Fruit fly (Drosophila melanogaster) whole organism, embryonic: ENCODE results near the gene Sgsf.

ENCODE experiments used
- CG10274 ChIP-seq: fragments of 200-800 bp; sonication (Bioruptor generic); optimal IDR thresholded peaks from 3 replicates; lab custom pipeline; 2017; ENCODE audit warnings: missing biosample characterization, mild to moderate bottlenecking, missing genetic modification characterization
- CG10462 ChIP-seq: fragments of 200-800 bp; sonication (Bioruptor generic); optimal IDR thresholded peaks from 2 replicates; lab custom pipeline; 2016; ENCODE audit warnings: missing biosample characterization, missing genetic modification characterization
- CG10979 ChIP-seq: fragments of 200-800 bp; sonication (Bioruptor generic); optimal IDR thresholded peaks from 2 replicates; lab custom pipeline; 2018; ENCODE audit warnings: missing biosample characterization, mild to moderate bottlenecking, missing genetic modification characterization, moderate library complexity
- CG13624 ChIP-seq: fragments of 200-800 bp; sonication (Bioruptor generic); optimal IDR thresholded peaks from 2 replicates; lab custom pipeline; 2016; ENCODE audit warnings: missing biosample characterization, missing genetic modification characterization
- CG15011 ChIP-seq: fragments of 200-800 bp; sonication (Bioruptor generic); optimal IDR thresholded peaks from 3 replicates; lab custom pipeline; 2018; ENCODE audit warnings: missing biosample characterization, mild to moderate bottlenecking, missing genetic modification characterization
- CG15514 ChIP-seq: fragments of 200-800 bp; sonication (Bioruptor generic); optimal IDR thresholded peaks from 3 replicates; lab custom pipeline; 2017; ENCODE audit warnings: missing biosample characterization, missing genetic modification characterization, mild to moderate bottlenecking, moderate library complexity, missing genetic modification reagents
- CG17361 ChIP-seq: fragments of 200-800 bp; sonication (Bioruptor generic); IDR thresholded peaks from 3 replicates; pipeline ENCODE4 v1.3.6; 2022; ENCODE audit warnings: missing biosample characterization, missing genetic modification characterization
- CG1792 ChIP-seq: fragments of 200-800 bp; sonication (Bioruptor generic); optimal IDR thresholded peaks from 2 replicates; lab custom pipeline; 2016; ENCODE audit warnings: missing biosample characterization, missing genetic modification characterization
- CG18599 ChIP-seq: fragments of 200-800 bp; sonication (Bioruptor generic); optimal IDR thresholded peaks from 3 replicates; lab custom pipeline; 2017; ENCODE audit warnings: missing biosample characterization, missing genetic modification characterization, mild to moderate bottlenecking, moderate library complexity, missing genetic modification reagents
- CG5180 ChIP-seq: fragments of 200-800 bp; sonication (Bioruptor generic); optimal IDR thresholded peaks from 3 replicates; lab custom pipeline; 2017; ENCODE audit warnings: missing biosample characterization, missing genetic modification characterization, mild to moderate bottlenecking, moderate library complexity, missing genetic modification reagents
- CG5953 ChIP-seq: fragments of 200-800 bp; sonication (Bioruptor generic); IDR thresholded peaks from 2 replicates; pipeline ENCODE4 v1.3.6; 2022; ENCODE audit warnings: missing biosample characterization, missing genetic modification characterization
- CG7372 ChIP-seq: fragments of 200-800 bp; sonication (Bioruptor generic); IDR thresholded peaks from 2 replicates; pipeline ENCODE4 v1.3.6; 2022; ENCODE audit warnings: missing biosample characterization, missing genetic modification characterization
- CG7963 ChIP-seq: fragments of 200-800 bp; sonication (Bioruptor generic); IDR thresholded peaks from 3 replicates; pipeline ENCODE4 v1.3.6; 2022; ENCODE audit warnings: missing biosample characterization, missing genetic modification characterization; ENCODE audit not compliant: partially characterized antibody
- CG9797 ChIP-seq: fragments of 200-800 bp; sonication (Bioruptor generic); optimal IDR thresholded peaks from 3 replicates; lab custom pipeline; 2018; ENCODE audit warnings: missing biosample characterization, mild to moderate bottlenecking, missing genetic modification characterization
- CG9817 ChIP-seq: fragments of 200-800 bp; sonication (Bioruptor generic); optimal IDR thresholded peaks from 2 replicates; lab custom pipeline; 2018; ENCODE audit warnings: missing biosample characterization, mild to moderate bottlenecking, missing genetic modification characterization, moderate library complexity
- D19A ChIP-seq: fragments of 200-800 bp; optimal IDR thresholded peaks from 3 replicates; lab custom pipeline; 2019; ENCODE audit warnings: missing biosample characterization, mild to moderate bottlenecking, missing genetic modification characterization, moderate library complexity
- Dip3 ChIP-seq: fragments of 200-800 bp; sonication (Bioruptor generic); optimal IDR thresholded peaks from 3 replicates; lab custom pipeline; 2016; ENCODE audit warnings: missing biosample characterization, missing genetic modification characterization
- Ets97D ChIP-seq: fragments of 200-800 bp; sonication (Bioruptor generic); optimal IDR thresholded peaks from 3 replicates; lab custom pipeline; 2016; ENCODE audit warnings: missing biosample characterization, missing genetic modification characterization
- H15 ChIP-seq: fragments of 200-800 bp; sonication (Bioruptor generic); IDR thresholded peaks from 3 replicates; pipeline ENCODE4 v1.3.6; 2022; ENCODE audit warnings: missing biosample characterization, missing genetic modification characterization
- HLH4C ChIP-seq: fragments of 200-800 bp; sonication (Bioruptor generic); IDR thresholded peaks from 3 replicates; pipeline ENCODE4 v1.3.6; 2022; ENCODE audit warnings: missing biosample characterization, missing genetic modification characterization; ENCODE audit not compliant: partially characterized antibody
- HmgZ ChIP-seq: fragments of 200-800 bp; sonication (Bioruptor generic); optimal IDR thresholded peaks from 2 replicates; lab custom pipeline; 2018; ENCODE audit warnings: missing biosample characterization, mild to moderate bottlenecking, missing genetic modification characterization
- Hr3 ChIP-seq: fragments of 200-800 bp; sonication (Bioruptor generic); optimal IDR thresholded peaks from 3 replicates; lab custom pipeline; 2016; ENCODE audit warnings: missing biosample characterization, missing genetic modification characterization
- Hsf ChIP-seq: fragments of 200-800 bp; sonication (Bioruptor generic); optimal IDR thresholded peaks from 3 replicates; lab custom pipeline; 2016; ENCODE audit warnings: missing biosample characterization, missing genetic modification characterization
- Scr ChIP-seq: fragments of 200-800 bp; sonication (Bioruptor generic); IDR thresholded peaks from 2 replicates; pipeline ENCODE4 v1.3.6; 2022; ENCODE audit warnings: missing biosample characterization, missing genetic modification characterization; ENCODE audit not compliant: partially characterized antibody
- Sox100B ChIP-seq: fragments of 200-800 bp; sonication (Bioruptor generic); optimal IDR thresholded peaks from 3 replicates; lab custom pipeline; 2018; ENCODE audit warnings: missing biosample characterization, mild to moderate bottlenecking, missing genetic modification characterization
- YL-1 ChIP-seq: fragments of 200-800 bp; sonication (Bioruptor generic); optimal IDR thresholded peaks from 3 replicates; lab custom pipeline; 2017; ENCODE audit warnings: missing biosample characterization, mild to moderate bottlenecking, missing genetic modification characterization
- amos ChIP-seq: fragments of 200-800 bp; sonication (Bioruptor generic); IDR thresholded peaks from 2 replicates; pipeline ENCODE4 v1.3.6; 2022; ENCODE audit warnings: missing biosample characterization, missing genetic modification characterization; ENCODE audit not compliant: partially characterized antibody
- bbx ChIP-seq: fragments of 200-800 bp; sonication (Bioruptor generic); IDR thresholded peaks from 2 replicates; pipeline ENCODE4 v1.3.6; 2022; ENCODE audit warnings: missing biosample characterization, missing genetic modification characterization; ENCODE audit not compliant: partially characterized antibody
- bcd ChIP-seq: fragments of 200-800 bp; sonication (Bioruptor generic); optimal IDR thresholded peaks from 2 replicates; lab custom pipeline; 2017; ENCODE audit warnings: missing biosample characterization, mild to moderate bottlenecking, missing genetic modification characterization
- cg ChIP-seq: fragments of 200-800 bp; sonication (Bioruptor generic); optimal IDR thresholded peaks from 3 replicates; lab custom pipeline; 2019; ENCODE audit warnings: missing biosample characterization, mild to moderate bottlenecking, missing genetic modification characterization, moderate library complexity
- cwo ChIP-seq: fragments of 200-800 bp; sonication (Bioruptor generic); optimal IDR thresholded peaks from 3 replicates; lab custom pipeline; 2017; ENCODE audit warnings: missing biosample characterization, missing genetic modification characterization, mild to moderate bottlenecking, moderate library complexity, missing genetic modification reagents
- emc ChIP-seq: fragments of 200-800 bp; sonication (Bioruptor generic); optimal IDR thresholded peaks from 2 replicates; lab custom pipeline; 2016; ENCODE audit warnings: missing biosample characterization, missing genetic modification characterization
- exex ChIP-seq: fragments of 200-800 bp; sonication (Bioruptor generic); optimal IDR thresholded peaks from 4 replicates; lab custom pipeline; 2018; ENCODE audit warnings: missing biosample characterization, mild to moderate bottlenecking, missing genetic modification characterization, moderate library complexity
- fd96Cb ChIP-seq: fragments of 200-800 bp; sonication (Bioruptor generic); optimal IDR thresholded peaks from 2 replicates; lab custom pipeline; 2018; ENCODE audit warnings: missing biosample characterization, mild to moderate bottlenecking, missing genetic modification characterization, moderate library complexity
- grau ChIP-seq: fragments of 200-800 bp; optimal IDR thresholded peaks from 3 replicates; lab custom pipeline; 2019; ENCODE audit warnings: missing biosample characterization, mild to moderate bottlenecking, missing genetic modification characterization, moderate library complexity
- hb ChIP-seq: fragments of 200-800 bp; sonication (Bioruptor generic); IDR thresholded peaks from 3 replicates; pipeline ENCODE4 v1.3.6; 2022; ENCODE audit warnings: missing biosample characterization, missing genetic modification characterization; ENCODE audit not compliant: partially characterized antibody
- klu ChIP-seq: fragments of 200-800 bp; sonication (Bioruptor generic); IDR thresholded peaks from 2 replicates; pipeline ENCODE4 v1.3.6; 2022; ENCODE audit warnings: missing biosample characterization, missing genetic modification characterization
- mam ChIP-seq: fragments of 200-800 bp; sonication (Bioruptor generic); optimal IDR thresholded peaks from 3 replicates; lab custom pipeline; 2016; ENCODE audit warnings: missing biosample characterization, missing genetic modification characterization
- odd ChIP-seq: fragments of 200-800 bp; sonication (Bioruptor generic); optimal IDR thresholded peaks from 2 replicates; lab custom pipeline; 2017; ENCODE audit warnings: missing biosample characterization, mild to moderate bottlenecking, missing genetic modification characterization
- p53 ChIP-seq: fragments of 200-800 bp; sonication (Bioruptor generic); optimal IDR thresholded peaks from 2 replicates; lab custom pipeline; 2016; ENCODE audit warnings: missing biosample characterization, missing genetic modification characterization
- phol ChIP-seq: fragments of 200-800 bp; sonication (Bioruptor generic); optimal IDR thresholded peaks from 3 replicates; lab custom pipeline; 2018; ENCODE audit warnings: missing biosample characterization, mild to moderate bottlenecking, missing genetic modification characterization, moderate library complexity
- prd ChIP-seq, 3 experiments: fragments of >200 bp in 2 of 3; fragments of 200-800 bp in 1 of 3; sonication (Bioruptor generic) in 1 of 3; optimal IDR thresholded peaks in 2 of 3; IDR thresholded peaks in 1 of 3; 2 replicates in 2 of 3; 3 replicates in 1 of 3; pipeline versions ENCODE4 v1.3.6 to Lab custom; 2017 to 2022; ENCODE audit warnings: missing biosample characterization in 1 of 3, missing genetic modification characterization in 1 of 3
- repo ChIP-seq: fragments of 200-800 bp; sonication (Bioruptor generic); optimal IDR thresholded peaks from 2 replicates; lab custom pipeline; 2016; ENCODE audit warnings: missing biosample characterization, missing genetic modification characterization
- rib ChIP-seq: fragments of 200-800 bp; sonication (Bioruptor generic); IDR thresholded peaks from 2 replicates; pipeline ENCODE4 v1.3.6; 2022; ENCODE audit warnings: missing biosample characterization, missing genetic modification characterization
- schlank ChIP-seq: fragments of 200-800 bp; sonication (Bioruptor generic); optimal IDR thresholded peaks from 2 replicates; lab custom pipeline; 2018; ENCODE audit warnings: missing biosample characterization, mild to moderate bottlenecking, missing genetic modification characterization
- sisA ChIP-seq: fragments of 200-800 bp; sonication (Bioruptor generic); IDR thresholded peaks from 2 replicates; pipeline ENCODE4 v1.3.6; 2022; ENCODE audit warnings: missing biosample characterization, missing genetic modification characterization
- tll ChIP-seq, 2 experiments: fragments of 200-800 bp in 1 of 2; fragments of >200 bp in 1 of 2; sonication (Bioruptor generic) in 1 of 2; optimal IDR thresholded peaks; 2 replicates each; lab custom pipeline; 2017 to 2019; ENCODE audit warnings: missing biosample characterization in 2 of 2, missing genetic modification characterization in 2 of 2, mild to moderate bottlenecking in 1 of 2, moderate library complexity in 1 of 2
- z ChIP-seq: fragments of 200-800 bp; sonication (Bioruptor generic); IDR thresholded peaks from 3 replicates; pipeline ENCODE4 v1.3.6; 2022; ENCODE audit warnings: missing biosample characterization, missing genetic modification characterization

The Sgsf gene

dm6 chr3R:12369135-12369792 lies 27.8 kb downstream of the Sgsf start, which contains the start of gene GstD1 (continued):
- no peak for TF ChIP-seq Ets97D (GFP tag; lab: Kevin White, UChicago)
- peak; percentile 12 for TF ChIP-seq CG10979 (tag; lab: Kevin White, UChicago)
- no peak for TF ChIP-seq CG7372 (GFP tag; lab: Robert Waterston, UW)
- no peak for TF ChIP-seq CG1792 (GFP tag; lab: Kevin White, UChicago)
- peak; percentile 49; the same call in 1 of the 3 replicates for TF ChIP-seq CG17361 (GFP tag; lab: Robert Waterston, UW)
- TF ChIP-seq repo (GFP tag; lab: Kevin White, UChicago) = peak; percentile 33
- peak; percentile 76 for TF ChIP-seq cg (GFP tag; lab: Kevin White, UChicago)
- TF ChIP-seq sisA (GFP tag; lab: Robert Waterston, UW) = no peak
- peak; percentile 87 for TF ChIP-seq rib (GFP tag; lab: Robert Waterston, UW)
- peak; percentile 46 for TF ChIP-seq grau
- TF ChIP-seq HmgZ (tag; lab: Kevin White, UChicago) = peak; percentile 56
- TF ChIP-seq cwo = peak; percentile 47
- no peak for TF ChIP-seq tll (GFP tag; optimal IDR thresholded peaks at IDR 0.05; lab: Kevin White, UChicago)
- no peak for TF ChIP-seq klu
- TF ChIP-seq emc = peak; percentile 19
- TF ChIP-seq bbx = 0 out of 2 replicates have a peak, but pooled peaks have one; percentile 28
- TF ChIP-seq schlank = peak; percentile 15
- TF ChIP-seq p53 = no peak
- peak; percentile 98 for TF ChIP-seq D19A
- TF ChIP-seq odd (GFP tag; lab: Kevin White, UChicago) = no peak
- TF ChIP-seq HLH4C (GFP tag; lab: Robert Waterston, UW) = peak; percentile 42; the same call in 1 of the 3 replicates
- TF ChIP-seq z (GFP tag; lab: Robert Waterston, UW) = no peak
- peak; percentile 34 for TF ChIP-seq mam (GFP tag; lab: Kevin White, UChicago)
- no peak for TF ChIP-seq CG5953 (GFP tag; lab: Robert Waterston, UW)
- no peak for TF ChIP-seq CG9797 (GFP tag; lab: Kevin White, UChicago)
- peak; percentile 86 for TF ChIP-seq CG10274 (GFP tag; lab: Kevin White, UChicago)
- peak; percentile 4 for TF ChIP-seq CG15011 (GFP tag; lab: Kevin White, UChicago)
- no peak for TF ChIP-seq Hsf (GFP tag; lab: Kevin White, UChicago)
- TF ChIP-seq Hr3 (GFP tag; lab: Kevin White, UChicago) = peak; percentile 39
- TF ChIP-seq CG5180 (GFP tag; lab: Kevin White, UChicago) = no peak
- peak; percentile 28 for TF ChIP-seq phol (tag; lab: Kevin White, UChicago)
- no peak for TF ChIP-seq CG10462 (GFP tag; lab: Kevin White, UChicago)
- TF ChIP-seq prd (optimal IDR thresholded peaks at IDR 0.05; lab: Kevin White, UChicago) = no peak
- peak; percentile 35; the same call in 1 of the 3 replicates for TF ChIP-seq prd (GFP tag; IDR thresholded peaks at IDR 0.05; lab: Robert Waterston, UW)
- TF ChIP-seq CG18599 (GFP tag; lab: Kevin White, UChicago) = peak; percentile 56
- TF ChIP-seq CG15514 (GFP tag; lab: Kevin White, UChicago) = peak; percentile 24
- peak; percentile 18 for TF ChIP-seq Sox100B (GFP tag; lab: Kevin White, UChicago)
- TF ChIP-seq Scr = peak; percentile 40
- TF ChIP-seq fd96Cb = peak; percentile 54
- peak; percentile 36; the same call in 1 of the 2 replicates for TF ChIP-seq amos (GFP tag; lab: Robert Waterston, UW)
- peak; percentile 21 for TF ChIP-seq CG13624 (GFP tag; lab: Kevin White, UChicago)
- TF ChIP-seq bcd (GFP tag; lab: Kevin White, UChicago) = peak; percentile 51
- TF ChIP-seq H15 (GFP tag; lab: Robert Waterston, UW) = no peak
- TF ChIP-seq hb = no peak
- TF ChIP-seq YL-1 (GFP tag; lab: Kevin White, UChicago) = no peak
- TF ChIP-seq Dip3 (GFP tag; lab: Kevin White, UChicago) = peak; percentile 58
- peak; percentile 45; the same call in 1 of the 3 replicates for TF ChIP-seq CG7963 (GFP tag; lab: Robert Waterston, UW)
- TF ChIP-seq exex = peak; percentile 18
- peak; percentile 30 for TF ChIP-seq CG9817 (tag; lab: Kevin White, UChicago)
